Worm (Caenorhabditis elegans): ENCODE data around the gene tph-1.

DNA sequence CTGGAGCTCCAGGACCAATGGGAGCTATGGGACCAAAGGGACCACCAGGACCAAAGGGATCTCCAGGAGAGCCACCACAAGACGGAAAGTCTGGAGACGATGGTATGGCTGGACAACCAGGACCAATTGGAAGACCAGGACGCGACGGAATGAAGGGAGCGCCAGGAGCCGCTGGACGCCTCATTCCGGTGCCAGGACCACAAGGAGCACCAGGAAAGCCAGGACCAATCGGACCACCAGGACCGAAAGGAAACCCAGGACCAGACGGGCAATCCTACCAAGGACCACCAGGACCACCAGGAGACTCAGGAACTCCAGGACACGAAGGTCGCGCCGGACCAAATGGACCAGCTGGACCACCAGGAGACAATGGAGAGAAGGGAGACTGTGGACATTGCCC is 4.4 kb upstream of the tph-1 start:
- TF ChIP-seq him-1 (tag; optimal IDR thresholded peaks at IDR 0.05) (no peak), dao-5 (tag; optimal IDR thresholded peaks at IDR 0.05) (no peak), W03F9.2 (tag; optimal IDR thresholded peaks at IDR 0.05) (no peak)

All from whole organism, L4/young adult.